Worm (Caenorhabditis elegans): ENCODE results near the gene Y67A10A.7.
A peak's percentile ranks its signal among the peaks of the same experiment; 100 is the strongest.

The Y67A10A.7 gene

DNA sequence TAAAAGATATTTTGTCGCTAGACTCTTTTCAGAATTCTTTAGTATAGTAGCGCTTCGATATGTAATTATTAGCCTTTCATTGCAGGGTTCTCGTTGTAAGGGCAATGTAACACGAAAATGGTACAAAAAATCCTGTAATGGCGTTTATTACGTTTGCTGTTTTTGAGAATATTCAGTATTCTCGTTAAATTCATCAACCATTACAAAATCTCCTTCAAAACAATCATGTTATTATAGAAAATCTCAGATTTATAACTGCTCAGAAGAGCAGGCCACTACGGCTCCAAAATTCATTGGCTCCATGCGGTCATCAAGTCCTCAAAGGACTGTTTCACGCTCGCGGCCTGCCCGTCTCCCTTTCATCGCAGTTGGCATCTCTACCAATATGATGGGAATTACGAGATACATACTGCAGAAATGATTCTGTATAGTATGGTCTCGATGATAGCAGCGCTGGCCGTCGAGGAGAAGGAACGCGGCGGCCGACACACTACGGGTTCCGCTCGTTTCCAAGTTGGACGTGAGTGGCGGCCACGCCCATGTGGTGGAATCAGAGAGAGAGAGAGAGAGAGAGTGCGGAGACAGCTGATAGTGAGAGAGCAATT, 47.1 kb upstream of the Y67A10A.7 start (continued):
- TF ChIP-seq nhr-6 (tag; optimal IDR thresholded peaks at IDR 0.05) (no peak), ces-1 (GFP tag; optimal IDR thresholded peaks at IDR 0.05) (no peak), ama-1 (optimal IDR thresholded peaks at IDR 0.05) (no peak), D1046.2 (GFP tag; IDR thresholded peaks at IDR 0.05) (no peak), nhr-25 (tag; optimal IDR thresholded peaks at IDR 0.05; ENCODE audit: borderline replicate concordance, insufficient read depth) (no peak), dmd-6 (GFP tag; IDR thresholded peaks at IDR 0.05) (peak; percentile 89), dmd-8 (GFP tag; IDR thresholded peaks at IDR 0.05) (peak; percentile 69; the same call in 1 of the 2 replicates), F44E2.7 (GFP tag; IDR thresholded peaks at IDR 0.05) (no peak), php-3 (GFP tag; IDR thresholded peaks at IDR 0.05) (peak; percentile 71; the same call in 1 of the 2 replicates), set-16 (GFP tag; IDR thresholded peaks at IDR 0.05) (no peak; the same call in 1 of the 2 replicates), F26F4.8 (GFP tag; conservative IDR thresholded peaks at IDR 0.05) (no peak), lir-3 (tag; optimal IDR thresholded peaks at IDR 0.05) (no peak), unc-130 (GFP tag; optimal IDR thresholded peaks at IDR 0.05) (peak; percentile 44), ztf-7 (tag; optimal IDR thresholded peaks at IDR 0.05) (no peak), mxl-2 (GFP tag; conservative IDR thresholded peaks at IDR 0.05) (0 out of 2 replicates have a peak, but pooled peaks have one; percentile 5)

DNA sequence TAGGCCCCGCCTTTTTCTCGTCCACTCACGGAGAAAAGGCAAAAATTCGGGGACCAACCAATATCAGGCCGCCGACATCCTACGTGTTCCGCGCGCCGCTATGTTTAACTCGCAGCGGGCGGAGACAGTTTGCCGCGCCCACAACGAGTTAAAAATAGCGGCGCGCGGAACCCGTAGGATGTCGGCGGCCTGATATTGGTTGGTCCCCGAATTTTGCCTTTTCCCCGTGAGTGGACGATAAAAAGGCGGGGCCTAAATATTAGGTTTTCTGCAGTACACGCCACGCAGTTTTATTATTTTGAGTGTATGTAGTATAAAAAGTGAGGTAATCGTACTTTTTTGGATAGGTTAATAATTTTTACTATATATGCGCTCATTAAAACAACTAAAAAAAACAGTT, 45.6 kb upstream of the Y67A10A.7 start:
- TF ChIP-seq snpc-1.2 (GFP tag; IDR thresholded peaks at IDR 0.05) (peak; percentile 92), mdt-29 (GFP tag; IDR thresholded peaks at IDR 0.05) (0 out of 2 replicates have a peak, but pooled peaks have one; percentile 5)

DNA sequence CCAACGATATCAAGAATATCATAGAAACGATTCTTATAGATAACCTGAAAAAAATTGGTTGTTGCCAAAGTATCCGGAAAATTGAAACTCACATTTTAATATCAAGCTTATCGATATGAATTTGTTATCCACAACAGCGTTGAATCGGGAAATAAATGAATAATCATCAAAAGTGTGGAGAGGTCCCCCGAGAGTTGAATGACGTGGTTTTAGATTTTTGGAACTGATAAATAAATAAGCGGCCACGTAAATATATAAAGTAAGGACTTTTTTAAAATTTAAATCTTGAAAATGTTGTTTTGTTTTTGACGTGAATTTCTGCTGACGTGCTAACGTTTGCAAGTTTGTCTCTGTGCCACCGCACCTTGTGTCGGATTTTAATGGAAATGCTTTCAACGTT, 39.6 kb upstream of the Y67A10A.7 start, which contains the start of gene Y67A10A.3:
Y67A10A.3 (minus strand) TSS at position 101 of the 400 bp plus-strand sequence.
- TF ChIP-seq ctbp-1 (GFP tag; IDR thresholded peaks at IDR 0.05) (no peak), duxl-1 (tag; optimal IDR thresholded peaks at IDR 0.05; ENCODE audit: poor library complexity) (no peak), saeg-2 (GFP tag; IDR thresholded peaks at IDR 0.05) (no peak), mxl-2 (GFP tag; conservative IDR thresholded peaks at IDR 0.05) (no peak), lin-1 (GFP tag; IDR thresholded peaks at IDR 0.05) (no peak), Y5F2A.4 (GFP tag; optimal IDR thresholded peaks at IDR 0.05) (no peak), mdl-1 (tag; optimal IDR thresholded peaks at IDR 0.05) (no peak), lsy-2 (tag; optimal IDR thresholded peaks at IDR 0.05) (no peak), hlh-11 (tag; optimal IDR thresholded peaks at IDR 0.05) (no peak), zag-1 (tag; optimal IDR thresholded peaks at IDR 0.05) (no peak), nhr-25 (tag; optimal IDR thresholded peaks at IDR 0.05; ENCODE audit: borderline replicate concordance, insufficient read depth) (no peak), pqm-1 (tag; optimal IDR thresholded peaks at IDR 0.05) (no peak), sdz-12 (GFP tag; optimal IDR thresholded peaks at IDR 0.05) (no peak), lin-29 (GFP tag; IDR thresholded peaks at IDR 0.05) (no peak), dmd-9 (GFP tag; IDR thresholded peaks at IDR 0.05) (no peak), rbr-2 (tag; optimal IDR thresholded peaks at IDR 0.05) (no peak), nhr-48 (tag; optimal IDR thresholded peaks at IDR 0.05) (no peak), dve-1 (tag; optimal IDR thresholded peaks at IDR 0.05; ENCODE audit: insufficient read depth) (no peak), daf-8 (GFP tag; IDR thresholded peaks at IDR 0.05) (no peak), ztf-7 (tag; optimal IDR thresholded peaks at IDR 0.05) (no peak)

DNA sequence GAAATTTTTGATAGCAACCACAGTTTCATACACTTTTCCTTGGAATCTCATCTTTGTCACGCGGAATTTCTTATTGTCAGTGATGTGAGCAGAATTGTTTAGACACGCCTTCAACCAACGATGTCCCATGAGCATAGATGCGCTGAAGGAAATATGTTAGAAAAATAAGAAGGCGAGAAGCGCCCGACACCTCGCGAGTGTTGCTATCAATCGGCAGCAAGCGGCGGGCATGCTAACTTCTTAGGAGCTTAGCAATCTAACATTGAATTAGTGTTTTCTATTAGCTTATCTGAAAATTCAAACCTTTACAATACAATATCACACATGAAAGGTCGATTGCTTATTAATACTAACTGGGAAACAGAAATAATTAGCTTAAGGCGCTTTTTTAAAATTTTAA, 38.1 kb upstream of the Y67A10A.7 start:
- TF ChIP-seq php-3 (GFP tag; IDR thresholded peaks at IDR 0.05) (no peak), pha-4 (GFP tag; IDR thresholded peaks at IDR 0.05) (no peak), pha-4 (tag; optimal IDR thresholded peaks at IDR 0.05) (no peak), nhr-77 (tag; optimal IDR thresholded peaks at IDR 0.05) (no peak), aha-1 (tag) (no peak), vab-7 (GFP tag; IDR thresholded peaks at IDR 0.05) (no peak), lin-38 (GFP tag; IDR thresholded peaks at IDR 0.05) (no peak), nhr-41 (GFP tag; IDR thresholded peaks at IDR 0.05) (no peak), arid-1 (GFP tag; conservative IDR thresholded peaks at IDR 0.05) (no peak), dmd-8 (GFP tag; IDR thresholded peaks at IDR 0.05) (no peak), dmd-6 (GFP tag; IDR thresholded peaks at IDR 0.05) (no peak), F44E2.7 (GFP tag; IDR thresholded peaks at IDR 0.05) (no peak), Y48G9A.11 (GFP tag; IDR thresholded peaks at IDR 0.05) (no peak), zfp-3 (GFP tag; conservative IDR thresholded peaks at IDR 0.05) (no peak), dve-1 (tag; optimal IDR thresholded peaks at IDR 0.05; ENCODE audit: insufficient read depth) (no peak), lin-15B (tag; optimal IDR thresholded peaks at IDR 0.05) (no peak), sdz-12 (GFP tag; optimal IDR thresholded peaks at IDR 0.05) (no peak)

All from whole organism, L4 larva.